Worm (Caenorhabditis elegans) whole organism, early embryonic: ENCODE data around the gene bli-5.

ENCODE experiments used
- B0310.2 ChIP-seq: sonication (generic microtip); optimal IDR thresholded peaks from 2 replicates; lab custom pipeline; 2016; ENCODE audit warnings: mild to moderate bottlenecking, missing genetic modification characterization, missing compliant biosample characterization
- F13C5.2 ChIP-seq: sonication (generic microtip); optimal IDR thresholded peaks from 2 replicates; lab custom pipeline; 2017; ENCODE audit warnings: mild to moderate bottlenecking, missing genetic modification characterization, inconsistent platforms, missing compliant biosample characterization
- aly-1 ChIP-seq: sonication (generic microtip); optimal IDR thresholded peaks from 2 replicates; lab custom pipeline; 2016; ENCODE audit warnings: missing genetic modification characterization, missing compliant biosample characterization
- ama-1 ChIP-seq: fragments of 150-350 bp; optimal IDR thresholded peaks from 2 replicates; lab custom pipeline; 2014
- ceh-13 ChIP-seq: fragments of 200-800 bp; sonication (Bioruptor generic); optimal IDR thresholded peaks from 2 replicates; lab custom pipeline; 2018; ENCODE audit warnings: mild to moderate bottlenecking, missing genetic modification characterization, missing compliant biosample characterization
- ets-7 ChIP-seq: sonication (generic microtip); optimal IDR thresholded peaks from 2 replicates; lab custom pipeline; 2016; ENCODE audit warnings: missing genotype, missing genetic modification characterization, missing compliant biosample characterization
- flt-1 ChIP-seq: fragments of 200-800 bp; sonication (Bioruptor generic); IDR thresholded peaks from 2 replicates; pipeline ENCODE4 v1.3.6; 2022; ENCODE audit warnings: missing genetic modification characterization, missing compliant biosample characterization
- hmbx-1 ChIP-seq: sonication (generic microtip); optimal IDR thresholded peaks from 2 replicates; lab custom pipeline; 2016; ENCODE audit warnings: mild to moderate bottlenecking, missing genetic modification characterization, missing compliant biosample characterization
- hmg-4 ChIP-seq: fragments of 200-800 bp; sonication (Bioruptor generic); optimal IDR thresholded peaks from 2 replicates; lab custom pipeline; 2018; ENCODE audit warnings: mild to moderate bottlenecking, missing genetic modification characterization, missing compliant biosample characterization
- hnd-1 ChIP-seq: sonication (generic microtip); optimal IDR thresholded peaks from 2 replicates; lab custom pipeline; 2016; ENCODE audit warnings: missing genetic modification characterization, missing compliant biosample characterization
- pes-1 ChIP-seq: fragments of 200-800 bp; sonication (Bioruptor generic); IDR thresholded peaks from 2 replicates; pipeline ENCODE4 v1.3.6; 2022; ENCODE audit warnings: missing genetic modification reagents, missing genetic modification characterization, missing compliant biosample characterization
- sea-1 ChIP-seq: fragments of 200-800 bp; sonication (Bioruptor generic); conservative IDR thresholded peaks from 2 replicates; pipeline ENCODE4 v1.3.6; 2022; ENCODE audit warnings: missing genetic modification characterization, missing compliant biosample characterization
- tbx-37 ChIP-seq: fragments of 200-800 bp; sonication (Bioruptor generic); conservative IDR thresholded peaks from 2 replicates; pipeline ENCODE4 v1.3.6; 2022; ENCODE audit warnings: missing genetic modification reagents, missing genetic modification characterization, missing compliant biosample characterization
- tra-4 ChIP-seq: sonication (generic microtip); optimal IDR thresholded peaks from 2 replicates; lab custom pipeline; 2017; ENCODE audit warnings: missing genetic modification characterization, missing compliant biosample characterization

ce11 chrIII:13423414-13423813 lies 6.2 kb downstream of the bli-5 start, which contains the start of gene exo-1:
- no peak for TF ChIP-seq ama-1 (lab: Kevin White, UChicago)
- TF ChIP-seq tbx-37 (GFP tag; lab: Robert Waterston, UW) = no peak
- TF ChIP-seq aly-1 (tag; lab: Kevin White, UChicago) = no peak
- no peak for TF ChIP-seq ceh-13 (GFP tag; lab: Kevin White, UChicago)
- TF ChIP-seq flt-1 (GFP tag; lab: Robert Waterston, UW) = no peak
- TF ChIP-seq hnd-1 = no peak
- TF ChIP-seq tra-4 (tag; lab: Kevin White, UChicago) = no peak
- TF ChIP-seq hmbx-1 (tag; lab: Kevin White, UChicago) = no peak
- no peak for TF ChIP-seq pes-1 (GFP tag; lab: Robert Waterston, UW)
- no peak for TF ChIP-seq B0310.2 (tag; lab: Kevin White, UChicago)
- TF ChIP-seq F13C5.2 = no peak
- no peak for TF ChIP-seq ets-7 (tag; lab: Kevin White, UChicago)
- no peak for TF ChIP-seq sea-1 (GFP tag; lab: Robert Waterston, UW)
- no peak for TF ChIP-seq hmg-4
